Worm (Caenorhabditis elegans) whole organism, L2 larva: ENCODE measurements around the gene unc-70.

Experiments used
- F13H6.1 ChIP-seq: sonication (generic microtip); optimal IDR thresholded peaks from 2 replicates; lab custom pipeline; 2016; ENCODE audit warnings: missing genetic modification characterization, missing compliant biosample characterization
- blmp-1 ChIP-seq: sonication (generic microtip); optimal IDR thresholded peaks from 2 replicates; lab custom pipeline; 2017; ENCODE audit warnings: missing genetic modification characterization, mild to moderate bottlenecking, missing compliant biosample characterization, antibody characterized with exemption, moderate library complexity; ENCODE audit not compliant: insufficient read depth
- elt-1 ChIP-seq: fragments of 150-350 bp; optimal IDR thresholded peaks from 2 replicates; lab custom pipeline; 2014; ENCODE audit warnings: missing biosample characterization, missing genetic modification characterization
- elt-3 ChIP-seq: sonication (generic microtip); optimal IDR thresholded peaks from 2 replicates; lab custom pipeline; 2017; ENCODE audit warnings: missing biosample characterization, missing genetic modification characterization
- fos-1 ChIP-seq: fragments of 150-350 bp; optimal IDR thresholded peaks from 2 replicates; lab custom pipeline; 2014; ENCODE audit warnings: missing biosample characterization, missing genetic modification characterization
- nhr-237 ChIP-seq: fragments of 150-350 bp; optimal IDR thresholded peaks from 2 replicates; lab custom pipeline; 2014; ENCODE audit warnings: missing biosample characterization, missing genetic modification characterization
- ztf-11 ChIP-seq: sonication (generic microtip); optimal IDR thresholded peaks from 2 replicates; lab custom pipeline; 2017; ENCODE audit warnings: missing biosample characterization, missing genetic modification characterization

DNA sequence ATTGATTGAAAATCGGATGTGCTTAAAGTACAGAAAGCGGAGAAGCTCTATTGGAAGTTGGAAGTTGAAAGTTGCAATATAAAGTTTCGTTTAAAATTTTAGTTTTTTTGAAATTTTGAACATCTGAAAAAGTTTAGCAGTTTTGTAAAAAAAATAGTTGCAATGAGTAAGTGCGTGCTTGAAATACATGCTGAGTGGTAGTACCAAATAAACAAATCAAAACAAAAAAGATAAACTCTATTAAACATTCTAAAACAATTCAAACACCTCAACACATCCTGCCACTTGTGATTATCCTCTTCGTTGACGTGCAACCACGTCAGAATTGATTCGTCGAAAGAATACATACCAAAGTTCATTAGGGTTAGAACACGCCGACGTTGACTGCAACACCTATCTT, 38.1 kb downstream of the unc-70 start:
- TF ChIP-seq fos-1 (no peak), elt-1 (tag; lab: Kevin White, UChicago) (no peak), nhr-237 (tag; lab: Kevin White, UChicago) (no peak), F13H6.1 (tag; lab: Kevin White, UChicago) (no peak), ztf-11 (tag; lab: Kevin White, UChicago) (no peak), elt-3 (no peak), blmp-1 (tag; lab: Kevin White, UChicago) (no peak)
